Fruit fly (Drosophila melanogaster) whole organism, pupa: ENCODE results near the gene CG8202.

Source experiments
- CG10348 ChIP-seq: fragments of 200-800 bp; sonication (Bioruptor generic); IDR thresholded peaks from 2 replicates; pipeline ENCODE4 v1.3.6; 2022; ENCODE audit warnings: missing biosample characterization, missing genetic modification characterization
- CG12605 ChIP-seq: fragments of 200-800 bp; sonication (Bioruptor generic); IDR thresholded peaks from 2 replicates; pipeline ENCODE4 v1.3.6; 2022; ENCODE audit warnings: missing biosample characterization, missing genetic modification characterization
- CG13204 ChIP-seq: fragments of 200-800 bp; sonication (Bioruptor generic); optimal IDR thresholded peaks from 2 replicates; lab custom pipeline; 2018; ENCODE audit warnings: missing biosample characterization, mild to moderate bottlenecking, missing genetic modification characterization, moderate library complexity
- CG14655 ChIP-seq: fragments of 200-800 bp; sonication (Bioruptor generic); optimal IDR thresholded peaks from 3 replicates; lab custom pipeline; 2017; ENCODE audit warnings: mild to moderate bottlenecking, missing biosample characterization, missing genetic modification reagents, missing genetic modification characterization
- CG15710 ChIP-seq: fragments of 200-800 bp; sonication (Bioruptor generic); optimal IDR thresholded peaks from 2 replicates; lab custom pipeline; 2018; ENCODE audit warnings: missing biosample characterization, mild to moderate bottlenecking, missing genetic modification characterization, moderate library complexity
- CG17806 ChIP-seq: fragments of 200-800 bp; sonication (Bioruptor generic); optimal IDR thresholded peaks from 2 replicates; lab custom pipeline; 2018; ENCODE audit warnings: missing biosample characterization, mild to moderate bottlenecking, missing genetic modification characterization, moderate library complexity
- CG32121 ChIP-seq: fragments of 200-800 bp; sonication (Bioruptor generic); IDR thresholded peaks from 2 replicates; pipeline ENCODE4 v1.3.6; 2022; ENCODE audit warnings: missing biosample characterization, missing genetic modification characterization
- CG34367 ChIP-seq: fragments of 200-800 bp; sonication (Bioruptor generic); optimal IDR thresholded peaks from 2 replicates; lab custom pipeline; 2018; ENCODE audit warnings: missing biosample characterization, mild to moderate bottlenecking, missing genetic modification characterization
- CG4496 ChIP-seq: fragments of 200-800 bp; sonication (Bioruptor generic); IDR thresholded peaks from 3 replicates; pipeline ENCODE4 v1.3.6; 2022; ENCODE audit warnings: missing biosample characterization, missing genetic modification characterization
- CG8159 ChIP-seq: fragments of 200-800 bp; sonication (Bioruptor generic); optimal IDR thresholded peaks from 3 replicates; lab custom pipeline; 2018; ENCODE audit warnings: missing biosample characterization, mild to moderate bottlenecking, missing genetic modification characterization, moderate library complexity
- CG8301 ChIP-seq: fragments of 200-800 bp; sonication (Bioruptor generic); optimal IDR thresholded peaks from 2 replicates; lab custom pipeline; 2018; ENCODE audit warnings: missing biosample characterization, mild to moderate bottlenecking, missing genetic modification characterization
- CG9948 ChIP-seq: fragments of 200-800 bp; sonication (Bioruptor generic); optimal IDR thresholded peaks from 2 replicates; lab custom pipeline; 2018; ENCODE audit warnings: missing biosample characterization, mild to moderate bottlenecking, missing genetic modification characterization, moderate library complexity
- D1 ChIP-seq: fragments of 200-800 bp; sonication (Bioruptor generic); optimal IDR thresholded peaks from 2 replicates; lab custom pipeline; 2018; ENCODE audit warnings: missing biosample characterization, mild to moderate bottlenecking, missing genetic modification characterization, moderate library complexity
- EcR ChIP-seq: fragments of 200-800 bp; sonication (Bioruptor generic); optimal IDR thresholded peaks from 3 replicates; lab custom pipeline; 2019; ENCODE audit warnings: missing biosample characterization, missing genetic modification characterization, mild to moderate bottlenecking, moderate library complexity, missing genetic modification reagents
- Ets98B ChIP-seq: fragments of 200-800 bp; sonication (Bioruptor generic); IDR thresholded peaks from 2 replicates; pipeline ENCODE4 v1.3.6; 2022; ENCODE audit warnings: missing biosample characterization, missing genetic modification characterization
- Pif1A ChIP-seq: fragments of 200-800 bp; sonication (Bioruptor generic); optimal IDR thresholded peaks from 3 replicates; lab custom pipeline; 2016; ENCODE audit warnings: missing biosample characterization, missing genetic modification characterization
- Pif1B ChIP-seq: fragments of 200-800 bp; sonication (Bioruptor generic); optimal IDR thresholded peaks from 3 replicates; lab custom pipeline; 2016; ENCODE audit warnings: missing biosample characterization, missing genetic modification characterization
- Snoo ChIP-seq: fragments of 200-800 bp; sonication (Bioruptor generic); optimal IDR thresholded peaks from 3 replicates; lab custom pipeline; 2017; ENCODE audit warnings: missing biosample characterization, mild to moderate bottlenecking, missing genetic modification characterization, inconsistent platforms
- fd96Ca ChIP-seq: fragments of 200-800 bp; sonication (Bioruptor generic); IDR thresholded peaks from 3 replicates; pipeline ENCODE4 v1.3.6; 2022; ENCODE audit warnings: missing biosample characterization, missing genetic modification characterization
- gl ChIP-seq: fragments of 200-800 bp; sonication (Bioruptor generic); optimal IDR thresholded peaks from 2 replicates; lab custom pipeline; 2018; ENCODE audit warnings: missing biosample characterization, mild to moderate bottlenecking, missing genetic modification characterization
- rn ChIP-seq: fragments of 200-800 bp; sonication (Bioruptor generic); IDR thresholded peaks from 2 replicates; pipeline ENCODE4 v1.3.6; 2022; ENCODE audit warnings: missing biosample characterization, missing genetic modification characterization

The CG8202 gene

dm6 chr3R:8767998-8768397, 36.1 kb downstream of the CG8202 start, which contains the start of the genes CG34135 and CG11768:
CG34135 (minus strand) TSS chr3R:8768191.
CG11768 (minus strand) TSS chr3R:8768200.
- no peak for TF ChIP-seq gl (tag; lab: Kevin White, UChicago)
- TF ChIP-seq CG14655 (GFP tag; lab: Kevin White, UChicago), result no peak
- no peak for TF ChIP-seq CG12605 (GFP tag; lab: Robert Waterston, UW)
- TF ChIP-seq CG4496 (GFP tag; lab: Robert Waterston, UW), result no peak
- no peak for TF ChIP-seq CG10348 (GFP tag; lab: Robert Waterston, UW)
- TF ChIP-seq rn (GFP tag; lab: Robert Waterston, UW), result no peak
- no peak for TF ChIP-seq CG17806 (tag; lab: Kevin White, UChicago)
- no peak for TF ChIP-seq Pif1A (GFP tag; lab: Kevin White, UChicago)
- TF ChIP-seq EcR (GFP tag; lab: Kevin White, UChicago), result no peak
- no peak for TF ChIP-seq CG8301 (tag; lab: Kevin White, UChicago)
- no peak for TF ChIP-seq CG32121 (GFP tag; lab: Robert Waterston, UW)
- no peak for TF ChIP-seq fd96Ca (GFP tag; lab: Robert Waterston, UW)
- TF ChIP-seq CG9948 (tag; lab: Kevin White, UChicago), result no peak
- TF ChIP-seq Ets98B (GFP tag; lab: Robert Waterston, UW), result no peak
- TF ChIP-seq Snoo (tag; lab: Kevin White, UChicago), result no peak
- TF ChIP-seq D1 (tag; lab: Kevin White, UChicago), result no peak
- no peak for TF ChIP-seq CG15710 (tag; lab: Kevin White, UChicago)
- TF ChIP-seq CG8159 (tag; lab: Kevin White, UChicago), result no peak

- TF ChIP-seq CG8301 (tag; lab: Kevin White, UChicago), result no peak
- TF ChIP-seq, all 21 proteins: peak for 0
Observed at dm6 chr3R:8769094-8769493, 37.2 kb downstream of the CG8202 start, which contains the start of gene CG8236. CG8236 (plus strand) TSS chr3R:8769394.

dm6 chr3R:8772591-8772990, 40.7 kb downstream of the CG8202 start, which contains the start of gene CG13318:
CG13318 (minus strand) TSS chr3R:8772691.
- no peak for TF ChIP-seq CG14655 (GFP tag; lab: Kevin White, UChicago)
- no peak for TF ChIP-seq Pif1A (GFP tag; lab: Kevin White, UChicago)
- no peak for TF ChIP-seq CG15710 (tag; lab: Kevin White, UChicago)
- no peak for TF ChIP-seq gl (tag; lab: Kevin White, UChicago)
- TF ChIP-seq CG12605 (GFP tag; lab: Robert Waterston, UW), result no peak
- no peak for TF ChIP-seq CG13204
- TF ChIP-seq fd96Ca (GFP tag; lab: Robert Waterston, UW), result no peak
- no peak for TF ChIP-seq CG34367 (tag; lab: Kevin White, UChicago)
- no peak for TF ChIP-seq CG32121 (GFP tag; lab: Robert Waterston, UW)
- TF ChIP-seq CG10348 (GFP tag; lab: Robert Waterston, UW), result no peak
- TF ChIP-seq CG17806 (tag; lab: Kevin White, UChicago), result no peak
- TF ChIP-seq CG8301 (tag; lab: Kevin White, UChicago), result no peak
- no peak for TF ChIP-seq Ets98B (GFP tag; lab: Robert Waterston, UW)
- no peak for TF ChIP-seq Pif1B (GFP tag; lab: Kevin White, UChicago)
- no peak for TF ChIP-seq CG8159 (tag; lab: Kevin White, UChicago)

- TF ChIP-seq fd96Ca (GFP tag; lab: Robert Waterston, UW) (no peak), CG13204 (no peak), EcR (GFP tag; lab: Kevin White, UChicago) (no peak), Snoo (tag; lab: Kevin White, UChicago) (no peak), CG8159 (tag; lab: Kevin White, UChicago) (no peak), CG17806 (tag; lab: Kevin White, UChicago) (no peak), gl (tag; lab: Kevin White, UChicago) (no peak), CG34367 (tag; lab: Kevin White, UChicago) (no peak), CG14655 (GFP tag; lab: Kevin White, UChicago) (no peak), CG32121 (GFP tag; lab: Robert Waterston, UW) (no peak), D1 (tag; lab: Kevin White, UChicago) (no peak), rn (GFP tag; lab: Robert Waterston, UW) (no peak), Ets98B (GFP tag; lab: Robert Waterston, UW) (no peak)
Observed at dm6 chr3R:8773135-8773534, 41.2 kb downstream of the CG8202 start, which contains the start of gene CG34301. CG34301 (plus strand) TSS chr3R:8773435.

dm6 chr3R:8779823-8780222, 47.9 kb downstream of the CG8202 start, which contains the start of gene CG33191:
CG33191 (minus strand) TSS chr3R:8779923.
- TF ChIP-seq CG8301 (tag; lab: Kevin White, UChicago) (no peak), fd96Ca (GFP tag; lab: Robert Waterston, UW) (no peak), rn (GFP tag; lab: Robert Waterston, UW) (no peak), Ets98B (GFP tag; lab: Robert Waterston, UW) (no peak), CG32121 (GFP tag; lab: Robert Waterston, UW) (no peak), CG17806 (tag; lab: Kevin White, UChicago) (no peak), CG8159 (tag; lab: Kevin White, UChicago) (no peak), CG34367 (tag; lab: Kevin White, UChicago) (no peak), CG4496 (GFP tag; lab: Robert Waterston, UW) (no peak), CG10348 (GFP tag; lab: Robert Waterston, UW) (no peak), CG9948 (tag; lab: Kevin White, UChicago) (no peak)

- TF ChIP-seq CG4496 (GFP tag; lab: Robert Waterston, UW), result no peak
- TF ChIP-seq CG10348 (GFP tag; lab: Robert Waterston, UW), result no peak
- TF ChIP-seq CG15710 (tag; lab: Kevin White, UChicago), result no peak
- no peak for TF ChIP-seq Ets98B (GFP tag; lab: Robert Waterston, UW)
- no peak for TF ChIP-seq fd96Ca (GFP tag; lab: Robert Waterston, UW)
- TF ChIP-seq CG13204, result no peak
Observed at dm6 chr3R:8780689-8781088, 48.8 kb downstream of the CG8202 start, which contains the start of gene CG33189. CG33189 (minus strand) TSS chr3R:8780789.
